Worm (Caenorhabditis elegans) whole organism, early embryonic: ENCODE measurements around the gene ipmk-1.

Source experiments
- aly-1 ChIP-seq: sonication (generic microtip); optimal IDR thresholded peaks from 2 replicates; lab custom pipeline; 2016; ENCODE audit warnings: missing genetic modification characterization, missing compliant biosample characterization
- tbx-37 ChIP-seq: fragments of 200-800 bp; sonication (Bioruptor generic); conservative IDR thresholded peaks from 2 replicates; pipeline ENCODE4 v1.3.6; 2022; ENCODE audit warnings: missing genetic modification reagents, missing genetic modification characterization, missing compliant biosample characterization

DNA sequence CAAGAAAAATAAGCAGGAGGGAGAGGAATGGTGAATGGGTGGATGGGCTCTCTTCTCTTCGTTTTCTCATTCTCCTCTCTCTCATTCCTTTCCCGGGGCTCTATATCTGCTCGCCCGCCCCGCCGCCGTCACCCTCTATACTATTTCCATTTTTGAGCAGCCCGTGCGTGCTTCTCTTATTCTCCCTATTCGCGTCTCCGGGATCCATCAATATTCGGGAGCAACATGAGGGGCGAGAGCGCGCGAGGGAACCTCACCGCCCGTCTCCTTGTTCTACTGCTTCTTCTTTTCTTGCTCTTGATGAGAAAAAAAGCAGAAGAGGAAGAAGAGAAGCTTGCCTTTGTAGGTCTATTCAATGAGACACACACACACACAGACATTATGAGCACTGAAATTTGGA, 36.2 kb downstream of the ipmk-1 start:
- TF ChIP-seq aly-1 (no peak), tbx-37 (no peak)
